Worm (Caenorhabditis elegans) whole organism, L3 larva: ENCODE data around the gene F31F6.2.

Experiments
- nhr-76 ChIP-seq: fragments of 150-350 bp; sonication (generic microtip); optimal IDR thresholded peaks from 5 replicates; lab custom pipeline; 2014; ENCODE audit warnings: missing biosample characterization, missing genetic modification characterization
- snpc-4 ChIP-seq: fragments of 150-350 bp; optimal IDR thresholded peaks from 2 replicates; lab custom pipeline; 2014; ENCODE audit warnings: missing biosample characterization, missing genetic modification characterization
- unc-39 ChIP-seq: sonication (generic microtip); optimal IDR thresholded peaks from 4 replicates; lab custom pipeline; 2017; ENCODE audit warnings: missing biosample characterization, missing genetic modification characterization

DNA sequence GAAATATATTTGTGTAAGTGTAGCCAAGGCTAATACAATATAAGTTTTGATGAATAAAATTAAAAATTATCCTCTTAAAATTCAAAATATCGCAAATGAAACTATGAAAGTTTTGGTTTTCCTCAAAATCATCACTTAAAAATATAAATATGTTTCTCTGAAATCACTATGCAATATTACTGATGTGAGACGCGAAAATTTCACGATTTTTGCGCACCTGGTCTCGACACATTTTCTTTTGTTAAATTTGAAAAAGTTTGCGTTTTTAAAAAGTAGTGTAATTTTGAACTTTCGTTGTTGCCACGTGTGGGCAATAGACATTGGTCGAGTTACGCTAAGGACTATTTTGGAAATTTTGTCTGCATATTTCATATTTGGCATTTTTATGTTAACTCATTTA lies 42.9 kb downstream of the F31F6.2 start:
- TF ChIP-seq snpc-4 (tag; lab: Kevin White, UChicago) (no peak), unc-39 (tag; lab: Kevin White, UChicago) (no peak), nhr-76 (no peak)
